Worm (Caenorhabditis elegans) whole organism, L3 larva: ENCODE data around the gene sdz-20.

Experiments
- ama-1 ChIP-seq: fragments of 150-350 bp; optimal IDR thresholded peaks from 2 replicates; lab custom pipeline; 2018
- ceh-82 ChIP-seq: fragments of 150-350 bp; optimal IDR thresholded peaks from 2 replicates; lab custom pipeline; 2014; ENCODE audit warnings: missing biosample characterization, missing genetic modification characterization
- fkh-10 ChIP-seq: sonication (generic microtip); optimal IDR thresholded peaks from 2 replicates; lab custom pipeline; 2017; ENCODE audit warnings: missing biosample characterization, missing genetic modification reagents, missing genetic modification characterization
- mdl-1 ChIP-seq: fragments of 150-350 bp; optimal IDR thresholded peaks from 2 replicates; lab custom pipeline; 2014; ENCODE audit warnings: missing biosample characterization, missing genetic modification characterization
- nhr-237 ChIP-seq: fragments of 150-350 bp; optimal IDR thresholded peaks from 2 replicates; lab custom pipeline; 2014; ENCODE audit warnings: missing biosample characterization, missing genetic modification characterization
- nhr-28 ChIP-seq: fragments of 150-350 bp; optimal IDR thresholded peaks from 2 replicates; lab custom pipeline; 2014; ENCODE audit warnings: missing biosample characterization, missing genetic modification characterization
- nhr-76 ChIP-seq: fragments of 150-350 bp; sonication (generic microtip); optimal IDR thresholded peaks from 5 replicates; lab custom pipeline; 2014; ENCODE audit warnings: missing biosample characterization, missing genetic modification characterization
- pqm-1 ChIP-seq: fragments of 150-350 bp; optimal IDR thresholded peaks from 2 replicates; lab custom pipeline; 2017; ENCODE audit warnings: missing biosample characterization, missing genetic modification characterization, inconsistent platforms

DNA sequence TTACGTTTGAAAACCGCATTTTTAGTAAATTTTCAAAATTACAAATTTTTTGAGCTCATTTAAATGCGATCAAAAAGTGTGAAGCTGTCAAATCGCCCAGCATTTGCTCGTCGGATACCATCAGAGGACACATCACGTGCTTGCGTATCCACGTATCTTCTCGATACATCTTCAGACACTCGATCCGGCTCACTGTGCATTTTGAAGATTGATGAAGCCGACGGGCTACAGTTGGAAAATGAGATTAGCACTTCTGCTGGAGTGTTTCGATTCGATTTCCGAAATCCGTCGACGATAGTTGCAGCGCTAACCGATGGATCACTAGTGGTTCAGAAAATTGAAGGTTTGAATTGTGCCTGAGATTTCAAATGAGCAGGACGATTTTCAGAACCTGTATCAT lies 18.8 kb upstream of the sdz-20 start, which contains the start of gene dph-7:
- TF ChIP-seq ama-1 (lab: Kevin White, UChicago) (no peak), fkh-10 (GFP tag; lab: Kevin White, UChicago) (no peak), nhr-237 (tag; lab: Kevin White, UChicago) (no peak), ceh-82 (tag; lab: Kevin White, UChicago) (no peak), pqm-1 (tag; lab: Kevin White, UChicago) (no peak), nhr-76 (tag; lab: Kevin White, UChicago) (no peak), nhr-28 (tag; lab: Kevin White, UChicago) (no peak), mdl-1 (tag; lab: Kevin White, UChicago) (no peak)
